Worm (Caenorhabditis elegans) whole organism, L2 larva: ENCODE data around the gene F53E10.1.
"Not testable (repeated sequence)": the region's sequence is repeated elsewhere in the genome, so short reads cannot be mapped to it uniquely, and the experiment has no call there.

Source experiments
- C34F6.9 ChIP-seq: fragments of 150-350 bp; optimal IDR thresholded peaks from 2 replicates; lab custom pipeline; 2014; ENCODE audit warnings: missing biosample characterization, missing genetic modification characterization
- F13H6.1 ChIP-seq: sonication (generic microtip); optimal IDR thresholded peaks from 2 replicates; lab custom pipeline; 2016; ENCODE audit warnings: missing genetic modification characterization, missing compliant biosample characterization
- Y55F3AM.14 ChIP-seq: fragments of 200-800 bp; sonication (Bioruptor generic); optimal IDR thresholded peaks from 2 replicates; lab custom pipeline; 2018; ENCODE audit warnings: mild to moderate bottlenecking, missing genetic modification characterization, missing compliant biosample characterization
- ZK546.5 ChIP-seq: sonication (generic microtip); optimal IDR thresholded peaks from 2 replicates; lab custom pipeline; 2017; ENCODE audit warnings: missing biosample characterization, missing genetic modification characterization
- alr-1 ChIP-seq: fragments of 150-350 bp; optimal IDR thresholded peaks from 2 replicates; lab custom pipeline; 2014; ENCODE audit warnings: missing biosample characterization, missing genetic modification characterization
- aly-2 ChIP-seq: fragments of 150-350 bp; optimal IDR thresholded peaks from 2 replicates; lab custom pipeline; 2014; ENCODE audit warnings: missing biosample characterization, missing genetic modification characterization
- ama-1 ChIP-seq: fragments of 150-350 bp; optimal IDR thresholded peaks from 2 replicates; lab custom pipeline; 2018; ENCODE audit warnings: inconsistent platforms
- blmp-1 ChIP-seq: sonication (generic microtip); optimal IDR thresholded peaks from 2 replicates; lab custom pipeline; 2017; ENCODE audit warnings: missing genetic modification characterization, mild to moderate bottlenecking, missing compliant biosample characterization, antibody characterized with exemption, moderate library complexity; ENCODE audit not compliant: insufficient read depth
- ceh-16 ChIP-seq: fragments of 150-350 bp; optimal IDR thresholded peaks from 2 replicates; lab custom pipeline; 2014; ENCODE audit warnings: missing biosample characterization, missing genetic modification characterization
- ceh-82 ChIP-seq: fragments of 150-350 bp; optimal IDR thresholded peaks from 2 replicates; lab custom pipeline; 2014; ENCODE audit warnings: missing biosample characterization, missing genetic modification characterization
- crh-2 ChIP-seq: sonication (generic microtip); optimal IDR thresholded peaks from 2 replicates; lab custom pipeline; 2017; ENCODE audit warnings: missing biosample characterization, missing genetic modification characterization
- dmd-4 ChIP-seq: sonication (generic microtip); optimal IDR thresholded peaks from 2 replicates; lab custom pipeline; 2017; ENCODE audit warnings: missing biosample characterization, missing genetic modification characterization
- elt-1 ChIP-seq: fragments of 150-350 bp; optimal IDR thresholded peaks from 2 replicates; lab custom pipeline; 2014; ENCODE audit warnings: missing biosample characterization, missing genetic modification characterization
- elt-3 ChIP-seq: sonication (generic microtip); optimal IDR thresholded peaks from 2 replicates; lab custom pipeline; 2017; ENCODE audit warnings: missing biosample characterization, missing genetic modification characterization
- fos-1 ChIP-seq: fragments of 150-350 bp; optimal IDR thresholded peaks from 2 replicates; lab custom pipeline; 2014; ENCODE audit warnings: missing biosample characterization, missing genetic modification characterization
- gmeb-1 ChIP-seq: fragments of 150-350 bp; optimal IDR thresholded peaks from 2 replicates; lab custom pipeline; 2014; ENCODE audit warnings: missing biosample characterization, missing genetic modification characterization
- lin-11 ChIP-seq: fragments of 150-350 bp; sonication (generic microtip); optimal IDR thresholded peaks from 2 replicates; lab custom pipeline; 2014; ENCODE audit warnings: missing biosample characterization, missing genetic modification characterization, inconsistent platforms, mixed read lengths
- lin-13 ChIP-seq: fragments of 150-350 bp; optimal IDR thresholded peaks from 2 replicates; lab custom pipeline; 2014; ENCODE audit warnings: missing biosample characterization, missing genetic modification reagents, missing genetic modification characterization
- lin-39 ChIP-seq: fragments of 150-350 bp; optimal IDR thresholded peaks from 2 replicates; lab custom pipeline; 2014; ENCODE audit warnings: missing biosample characterization, missing genetic modification reagents, missing genetic modification characterization
- lsy-2 ChIP-seq, 2 experiments: fragments of 150-350 bp in 1 of 2; sonication (generic microtip) in 1 of 2; optimal IDR thresholded peaks; 2 replicates each; lab custom pipeline; 2014 to 2017; ENCODE audit warnings: missing biosample characterization in 2 of 2, missing genetic modification characterization in 2 of 2
- mab-5 ChIP-seq: fragments of 150-350 bp; optimal IDR thresholded peaks from 2 replicates; lab custom pipeline; 2014; ENCODE audit warnings: missing biosample characterization, missing genetic modification characterization
- mbf-1 ChIP-seq: sonication (generic microtip); optimal IDR thresholded peaks from 2 replicates; lab custom pipeline; 2017; ENCODE audit warnings: missing biosample characterization, missing genetic modification characterization
- mdl-1 ChIP-seq, 2 experiments: fragments of 150-350 bp in 1 of 2; sonication (generic microtip) in 1 of 2; optimal IDR thresholded peaks; 2 replicates each; lab custom pipeline; 2017; ENCODE audit warnings: missing biosample characterization in 2 of 2, missing genetic modification characterization in 2 of 2
- nhr-10 ChIP-seq: sonication (generic microtip); optimal IDR thresholded peaks from 2 replicates; lab custom pipeline; 2017; ENCODE audit warnings: missing biosample characterization, missing genetic modification characterization
- nhr-12 ChIP-seq: fragments of 150-350 bp; optimal IDR thresholded peaks from 2 replicates; lab custom pipeline; 2014; ENCODE audit warnings: missing biosample characterization, missing genetic modification characterization
- nhr-129 ChIP-seq: fragments of 150-350 bp; optimal IDR thresholded peaks from 2 replicates; lab custom pipeline; 2014; ENCODE audit warnings: missing biosample characterization, missing genetic modification characterization
- nhr-21 ChIP-seq: fragments of 150-350 bp; optimal IDR thresholded peaks from 2 replicates; lab custom pipeline; 2014; ENCODE audit warnings: missing biosample characterization, missing genetic modification characterization
- nhr-23 ChIP-seq: fragments of 150-350 bp; optimal IDR thresholded peaks from 2 replicates; lab custom pipeline; 2014; ENCODE audit warnings: missing biosample characterization, missing genetic modification reagents, missing genetic modification characterization
- nhr-25 ChIP-seq: fragments of 150-350 bp; sonication (generic microtip); optimal IDR thresholded peaks from 3 replicates; lab custom pipeline; 2014; ENCODE audit warnings: missing biosample characterization, missing genetic modification characterization
- nhr-77 ChIP-seq: fragments of 150-350 bp; optimal IDR thresholded peaks from 2 replicates; lab custom pipeline; 2014; ENCODE audit warnings: missing biosample characterization, missing genetic modification characterization
- peb-1 ChIP-seq: fragments of 150-350 bp; optimal IDR thresholded peaks from 2 replicates; lab custom pipeline; 2014; ENCODE audit warnings: missing biosample characterization, missing genetic modification characterization
- sem-4 ChIP-seq: fragments of 150-350 bp; optimal IDR thresholded peaks from 2 replicates; lab custom pipeline; 2014; ENCODE audit warnings: missing biosample characterization, missing genetic modification reagents, missing genetic modification characterization
- skn-1 ChIP-seq: sonication (generic microtip); optimal IDR thresholded peaks from 2 replicates; lab custom pipeline; 2017; ENCODE audit warnings: missing biosample characterization, missing genetic modification characterization
- sma-3 ChIP-seq: sonication (generic microtip); optimal IDR thresholded peaks from 2 replicates; lab custom pipeline; 2016; ENCODE audit warnings: missing genetic modification reagents, missing genetic modification characterization, missing compliant biosample characterization
- sma-9 ChIP-seq, 2 experiments: fragments of 150-350 bp in 1 of 2; sonication (generic microtip) in 1 of 2; optimal IDR thresholded peaks; 2 replicates each; lab custom pipeline; 2014 to 2016; ENCODE audit warnings: missing genetic modification characterization in 2 of 2, mild to moderate bottlenecking in 1 of 2, missing biosample characterization in 1 of 2, missing compliant biosample characterization in 1 of 2, missing genetic modification reagents in 1 of 2, moderate library complexity in 1 of 2
- snpc-4 ChIP-seq: fragments of 150-350 bp; optimal IDR thresholded peaks from 2 replicates; lab custom pipeline; 2014; ENCODE audit warnings: missing biosample characterization, missing genetic modification characterization
- unc-39 ChIP-seq: fragments of 150-350 bp; optimal IDR thresholded peaks from 2 replicates; lab custom pipeline; 2014; ENCODE audit warnings: missing biosample characterization, missing genetic modification characterization
- unc-55 ChIP-seq: fragments of 150-350 bp; sonication (generic microtip); optimal IDR thresholded peaks from 3 replicates; lab custom pipeline; 2014; ENCODE audit warnings: missing biosample characterization, missing genetic modification reagents, missing genetic modification characterization
- zag-1 ChIP-seq: fragments of 150-350 bp; optimal IDR thresholded peaks from 2 replicates; lab custom pipeline; 2014; ENCODE audit warnings: missing biosample characterization, missing genetic modification characterization
- ztf-1 ChIP-seq: fragments of 200-800 bp; sonication (Bioruptor generic); conservative IDR thresholded peaks from 2 replicates; pipeline ENCODE4 v1.3.6; 2022; ENCODE audit warnings: missing genetic modification characterization, missing compliant biosample characterization
- ztf-11 ChIP-seq: sonication (generic microtip); optimal IDR thresholded peaks from 2 replicates; lab custom pipeline; 2017; ENCODE audit warnings: missing biosample characterization, missing genetic modification characterization
- ztf-4 ChIP-seq: fragments of 150-350 bp; optimal IDR thresholded peaks from 2 replicates; lab custom pipeline; 2014; ENCODE audit warnings: missing biosample characterization, missing genetic modification characterization

F53E10.1 gene

ce11 chrV:2617499-2617898, 2.4 kb downstream of the F53E10.1 start:
- no peak for TF ChIP-seq skn-1 (tag; lab: Kevin White, UChicago)
- no peak for TF ChIP-seq elt-1 (tag; lab: Kevin White, UChicago)
- TF ChIP-seq blmp-1, result no peak
- no peak for TF ChIP-seq sem-4 (tag; lab: Kevin White, UChicago)
- TF ChIP-seq lsy-2 (tag; optimal IDR thresholded peaks at IDR 0.05; lab: Kevin White, UChicago), result no peak
- no peak for TF ChIP-seq unc-55 (GFP tag; lab: Kevin White, UChicago)
- no peak for TF ChIP-seq nhr-25
- TF ChIP-seq crh-2 (tag; lab: Kevin White, UChicago), result no peak
- TF ChIP-seq unc-39, result no peak

- TF ChIP-seq lsy-2 (tag; optimal IDR thresholded peaks at IDR 0.05; lab: Kevin White, UChicago) (no peak), nhr-129 (tag; lab: Kevin White, UChicago) (no peak), snpc-4 (tag; lab: Kevin White, UChicago) (no peak), aly-2 (tag; lab: Kevin White, UChicago) (no peak), fos-1 (tag; lab: Kevin White, UChicago) (no peak), alr-1 (tag; lab: Kevin White, UChicago) (no peak)
- TF ChIP-seq, all 48 proteins: peak for 0
Observed at ce11 chrV:2621879-2622278, 6.8 kb downstream of the F53E10.1 start, which contains the start of gene srh-271. srh-271 (minus strand) TSS chrV:2621979.

- TF ChIP-seq gmeb-1 (tag; lab: Kevin White, UChicago), result no peak
- TF ChIP-seq ztf-4 (tag; lab: Kevin White, UChicago), result no peak
- TF ChIP-seq ztf-11, result no peak
- no peak for TF ChIP-seq nhr-21 (tag; lab: Kevin White, UChicago)
- no peak for TF ChIP-seq sma-9 (GFP tag; optimal IDR thresholded peaks at IDR 0.05; lab: Kevin White, UChicago)
- TF ChIP-seq sma-9 (tag; optimal IDR thresholded peaks at IDR 0.05; lab: Kevin White, UChicago), result no peak
- no peak for TF ChIP-seq snpc-4 (tag; lab: Kevin White, UChicago)
- no peak for TF ChIP-seq ceh-16
- TF ChIP-seq ZK546.5 (tag; lab: Kevin White, UChicago), result no peak
- no peak for TF ChIP-seq elt-1 (tag; lab: Kevin White, UChicago)
- TF ChIP-seq skn-1 (tag; lab: Kevin White, UChicago), result no peak
- TF ChIP-seq nhr-12 (tag; lab: Kevin White, UChicago), result no peak
- no peak for TF ChIP-seq ztf-1 (GFP tag; lab: Robert Waterston, UW)
- TF ChIP-seq sem-4 (tag; lab: Kevin White, UChicago), result no peak
- TF ChIP-seq unc-55 (GFP tag; lab: Kevin White, UChicago), result no peak
- TF ChIP-seq lsy-2 (tag; optimal IDR thresholded peaks at IDR 0.05; lab: Kevin White, UChicago), result no peak
- TF ChIP-seq, all 48 proteins: peak for 0
Observed at ce11 chrV:2623765-2624164, 8.7 kb downstream of the F53E10.1 start.

- TF ChIP-seq dmd-4; nhr-10 (tag; lab: Kevin White, UChicago); ztf-4 (tag; lab: Kevin White, UChicago): not testable (repeated sequence)
Observed at ce11 chrV:2625360-2625759, 10.2 kb downstream of the F53E10.1 start, which contains the start of gene sknr-1. sknr-1 (minus strand) TSS chrV:2625460.

- TF ChIP-seq elt-3, result no peak
- no peak for TF ChIP-seq nhr-77
- TF ChIP-seq sma-9 (GFP tag; optimal IDR thresholded peaks at IDR 0.05; lab: Kevin White, UChicago), result peak; percentile 96
- TF ChIP-seq sma-9 (tag; optimal IDR thresholded peaks at IDR 0.05; lab: Kevin White, UChicago), result no peak
- TF ChIP-seq ceh-82 (tag; lab: Kevin White, UChicago), result no peak
- peak; percentile 79 for TF ChIP-seq lin-11
- TF ChIP-seq Y55F3AM.14 (GFP tag; lab: Kevin White, UChicago), result no peak
- TF ChIP-seq mdl-1 (tag; optimal IDR thresholded peaks at IDR 0.05; lab: Kevin White, UChicago), result no peak
- peak; percentile 78 for TF ChIP-seq unc-55 (GFP tag; lab: Kevin White, UChicago)
- no peak for TF ChIP-seq sem-4 (tag; lab: Kevin White, UChicago)
- TF ChIP-seq peb-1 (tag; lab: Kevin White, UChicago), result no peak
- peak; percentile 31 for TF ChIP-seq fos-1 (tag; lab: Kevin White, UChicago)
- no peak for TF ChIP-seq alr-1 (tag; lab: Kevin White, UChicago)
- TF ChIP-seq nhr-23 (tag; lab: Kevin White, UChicago), result no peak
- TF ChIP-seq skn-1 (tag; lab: Kevin White, UChicago), result no peak
- TF ChIP-seq C34F6.9 (tag; lab: Kevin White, UChicago), result peak; percentile 71
- TF ChIP-seq nhr-21 (tag; lab: Kevin White, UChicago), result peak; percentile 61
- peak; percentile 41 for TF ChIP-seq ztf-4 (tag; lab: Kevin White, UChicago)
- peak; percentile 0 for TF ChIP-seq snpc-4 (tag; lab: Kevin White, UChicago)
- TF ChIP-seq lin-13, result peak; percentile 85
- peak; percentile 86 for TF ChIP-seq F13H6.1 (tag; lab: Kevin White, UChicago)
- TF ChIP-seq mbf-1 (tag; lab: Kevin White, UChicago), result no peak
- TF ChIP-seq aly-2 (tag; lab: Kevin White, UChicago), result no peak
- TF ChIP-seq nhr-10 (tag; lab: Kevin White, UChicago), result peak; percentile 24
- no peak for TF ChIP-seq elt-1 (tag; lab: Kevin White, UChicago)
- 0 out of 2 replicates have a peak, but pooled peaks have one; percentile 85 for TF ChIP-seq ztf-1 (GFP tag; lab: Robert Waterston, UW)
- TF ChIP-seq lin-39 (tag; lab: Kevin White, UChicago), result no peak
- TF ChIP-seq unc-39, result no peak
- TF ChIP-seq lsy-2 (tag; optimal IDR thresholded peaks at IDR 0.05; lab: Kevin White, UChicago), result peak; percentile 82 to 87
- peak; percentile 63 for TF ChIP-seq mab-5 (tag; lab: Kevin White, UChicago)
- TF ChIP-seq ama-1 (lab: Kevin White, UChicago), result no peak
- TF ChIP-seq zag-1, result no peak
- TF ChIP-seq sma-3, result peak; percentile 93
Observed at ce11 chrV:2638545-2638944, 23.4 kb downstream of the F53E10.1 start, which contains the start of gene W02H5.19. W02H5.19 (plus strand) TSS chrV:2638890.
